Comparison of ENCODE assay signal across 1 fruit fly cellular context in genomic region chr3R:25193726-25194204, dm6.
TF ChIP-seq lines count a peak whose summit lies in the region.

Gene lobo, minus strand, starts transcription at chr3R:25193776.

TF ChIP-seq in whole organism, embryonic, 481 proteins besides CTCF, POLR2A, EP300 and RAD21 (continued from another document and continues in another):
- TF ChIP-seq cad (GFP tag; optimal IDR thresholded peaks at IDR 0.05; lab: Kevin White, UChicago) (no peak), jumu (GFP tag; optimal IDR thresholded peaks at IDR 0.05; lab: Kevin White, UChicago) (no peak), Six4 (GFP tag; optimal IDR thresholded peaks at IDR 0.05; lab: Kevin White, UChicago) (peak; percentile 15), H2.0 (GFP tag; IDR thresholded peaks at IDR 0.05; lab: Robert Waterston, UW) (peak; percentile 54), CG6654 (GFP tag; optimal IDR thresholded peaks at IDR 0.05; lab: Kevin White, UChicago) (peak; percentile 8), Fer2 (tag; optimal IDR thresholded peaks at IDR 0.05; lab: Kevin White, UChicago) (peak; percentile 20), hkb (optimal IDR thresholded peaks at IDR 0.05; lab: Kevin White, UChicago) (no peak), hkb (GFP tag; IDR thresholded peaks at IDR 0.05; lab: Robert Waterston, UW) (peak; percentile 19; the same call in 1 of the 2 replicates), gt (GFP tag; IDR thresholded peaks at IDR 0.05; lab: Robert Waterston, UW) (no peak), Lhr (GFP tag; optimal IDR thresholded peaks at IDR 0.05; lab: Kevin White, UChicago) (peak; percentile 82), CG17385 (GFP tag; optimal IDR thresholded peaks at IDR 0.05; lab: Kevin White, UChicago) (peak; percentile 59), CG6683 (GFP tag; optimal IDR thresholded peaks at IDR 0.05; lab: Kevin White, UChicago) (peak; percentile 67), CG3065 (GFP tag; optimal IDR thresholded peaks at IDR 0.05; lab: Kevin White, UChicago) (peak; percentile 22), ssp (GFP tag; IDR thresholded peaks at IDR 0.05; lab: Robert Waterston, UW) (no peak), sna (GFP tag; IDR thresholded peaks at IDR 0.05; lab: Robert Waterston, UW; ENCODE audit: partially characterized antibody) (no peak), Hey (tag; optimal IDR thresholded peaks at IDR 0.05; lab: Kevin White, UChicago) (no peak), ewg (GFP tag; optimal IDR thresholded peaks at IDR 0.05; lab: Kevin White, UChicago) (peak; percentile 61), CG10565 (GFP tag; optimal IDR thresholded peaks at IDR 0.05; lab: Kevin White, UChicago) (no peak), gro (GFP tag; optimal IDR thresholded peaks at IDR 0.05; lab: Kevin White, UChicago) (peak; percentile 57), CG2875 (GFP tag; optimal IDR thresholded peaks at IDR 0.05; lab: Kevin White, UChicago) (peak; percentile 30), B-H1 (GFP tag; IDR thresholded peaks at IDR 0.05; lab: Robert Waterston, UW) (no peak; the same call in 2 of the 3 replicates), al (GFP tag; IDR thresholded peaks at IDR 0.05; lab: Robert Waterston, UW) (peak; percentile 48; the same call in 1 of the 2 replicates), Side (GFP tag; optimal IDR thresholded peaks at IDR 0.05; lab: Kevin White, UChicago) (peak; percentile 70), luna (GFP tag; optimal IDR thresholded peaks at IDR 0.05; lab: Kevin White, UChicago) (peak; percentile 27), CG32532 (GFP tag; IDR thresholded peaks at IDR 0.05; lab: Robert Waterston, UW) (peak; percentile 50; the same call in 1 of the 2 replicates), Jarid2 (GFP tag; optimal IDR thresholded peaks at IDR 0.05; lab: Kevin White, UChicago) (peak; percentile 51), CG11085 (GFP tag; IDR thresholded peaks at IDR 0.05; lab: Robert Waterston, UW) (peak; percentile 81), Poxn (GFP tag; IDR thresholded peaks at IDR 0.05; lab: Robert Waterston, UW) (0 out of 2 replicates have a peak, but pooled peaks have one; percentile 18), CG18011 (GFP tag; optimal IDR thresholded peaks at IDR 0.05; lab: Kevin White, UChicago) (peak; percentile 95), CG42726 (GFP tag; IDR thresholded peaks at IDR 0.05; lab: Robert Waterston, UW; ENCODE audit: partially characterized antibody) (peak; percentile 62; the same call in 1 of the 2 replicates), CHES-1-like (GFP tag; optimal IDR thresholded peaks at IDR 0.05; lab: Kevin White, UChicago) (peak; percentile 62), dati (GFP tag; IDR thresholded peaks at IDR 0.05; lab: Robert Waterston, UW) (no peak), CG5245 (GFP tag; optimal IDR thresholded peaks at IDR 0.05; lab: Kevin White, UChicago) (no peak), peb (GFP tag; IDR thresholded peaks at IDR 0.05; lab: Robert Waterston, UW) (no peak), Sox102F (GFP tag; optimal IDR thresholded peaks at IDR 0.05; lab: Kevin White, UChicago) (no peak), CG2889 (GFP tag; IDR thresholded peaks at IDR 0.05; lab: Robert Waterston, UW) (no peak), CG4707 (GFP tag; optimal IDR thresholded peaks at IDR 0.05; lab: Kevin White, UChicago) (peak; percentile 8), Myb (GFP tag; optimal IDR thresholded peaks at IDR 0.05; lab: Kevin White, UChicago) (peak; percentile 98), Lim3 (GFP tag; IDR thresholded peaks at IDR 0.05; lab: Robert Waterston, UW) (no peak), CG32767 (GFP tag; IDR thresholded peaks at IDR 0.05; lab: Robert Waterston, UW) (no peak), CG10431 (GFP tag; optimal IDR thresholded peaks at IDR 0.05; lab: Kevin White, UChicago) (no peak), CG6791 (GFP tag; IDR thresholded peaks at IDR 0.05; lab: Robert Waterston, UW; ENCODE audit: partially characterized antibody) (no peak), HmgD (GFP tag; optimal IDR thresholded peaks at IDR 0.05; lab: Kevin White, UChicago) (peak; percentile 86), Eip74EF (GFP tag; optimal IDR thresholded peaks at IDR 0.05; lab: Kevin White, UChicago) (peak; percentile 35 to 73), CG17912 (GFP tag; optimal IDR thresholded peaks at IDR 0.05; lab: Kevin White, UChicago) (peak; percentile 67), Oli (tag; optimal IDR thresholded peaks at IDR 0.05; lab: Kevin White, UChicago) (peak; percentile 27), CrebB (tag; optimal IDR thresholded peaks at IDR 0.05; lab: Kevin White, UChicago) (peak; percentile 73), Deaf1 (tag; optimal IDR thresholded peaks at IDR 0.05; lab: Kevin White, UChicago) (peak; percentile 12), Doc2 (GFP tag; IDR thresholded peaks at IDR 0.05; lab: Robert Waterston, UW) (no peak), CG11560 (tag; IDR thresholded peaks at IDR 0.05; lab: Robert Waterston, UW) (peak; percentile 6; the same call in 1 of the 3 replicates), sim (GFP tag; IDR thresholded peaks at IDR 0.05; lab: Robert Waterston, UW) (no peak), CG1647 (GFP tag; optimal IDR thresholded peaks at IDR 0.05; lab: Kevin White, UChicago) (no peak), CG11696 (GFP tag; IDR thresholded peaks at IDR 0.05; lab: Robert Waterston, UW) (peak; percentile 17; the same call in 1 of the 2 replicates), pros (GFP tag; optimal IDR thresholded peaks at IDR 0.05; lab: Kevin White, UChicago) (no peak), corto (GFP tag; optimal IDR thresholded peaks at IDR 0.05; lab: Kevin White, UChicago) (no peak), wor (GFP tag; IDR thresholded peaks at IDR 0.05; lab: Robert Waterston, UW) (0 out of 2 replicates have a peak, but pooled peaks have one; percentile 21), Dfd (GFP tag; optimal IDR thresholded peaks at IDR 0.05; lab: Kevin White, UChicago) (peak in 1 of 2 experiments; percentile 50), CG13123 (GFP tag; optimal IDR thresholded peaks at IDR 0.05; lab: Kevin White, UChicago) (peak; percentile 7), CG10366 (GFP tag; IDR thresholded peaks at IDR 0.05; lab: Robert Waterston, UW) (peak; percentile 70), Xrp1 (GFP tag; IDR thresholded peaks at IDR 0.05; lab: Robert Waterston, UW) (no peak), vfl (GFP tag; optimal IDR thresholded peaks at IDR 0.05; lab: Kevin White, UChicago) (no peak), Hand (GFP tag; optimal IDR thresholded peaks at IDR 0.05; lab: Kevin White, UChicago) (no peak), CG14710 (tag; optimal IDR thresholded peaks at IDR 0.05; lab: Kevin White, UChicago) (peak; percentile 69), oc (tag; optimal IDR thresholded peaks at IDR 0.05; lab: Kevin White, UChicago) (peak; percentile 14), CG14860 (GFP tag; IDR thresholded peaks at IDR 0.05; lab: Robert Waterston, UW; ENCODE audit: partially characterized antibody) (no peak), Vsx1 (GFP tag; optimal IDR thresholded peaks at IDR 0.05; lab: Kevin White, UChicago) (peak; percentile 34), ro (GFP tag; IDR thresholded peaks at IDR 0.05; lab: Robert Waterston, UW) (no peak), lola (GFP tag; optimal IDR thresholded peaks at IDR 0.05; lab: Kevin White, UChicago) (peak in 1 of 3 experiments; percentile 50), CG18262 (tag; optimal IDR thresholded peaks at IDR 0.05; lab: Kevin White, UChicago) (no peak), eve (GFP tag; optimal IDR thresholded peaks at IDR 0.05; lab: Kevin White, UChicago) (no peak), CG12391 (tag; optimal IDR thresholded peaks at IDR 0.05; lab: Kevin White, UChicago) (peak; percentile 77), Spps (tag; optimal IDR thresholded peaks at IDR 0.05; lab: Kevin White, UChicago) (no peak), Ada2b (GFP tag; IDR thresholded peaks at IDR 0.05; lab: Robert Waterston, UW) (no peak), Usf (GFP tag; optimal IDR thresholded peaks at IDR 0.05; lab: Kevin White, UChicago) (peak; percentile 28), Hsf (GFP tag; optimal IDR thresholded peaks at IDR 0.05; lab: Kevin White, UChicago) (peak; percentile 72), Rfx (GFP tag; IDR thresholded peaks at IDR 0.05; lab: Robert Waterston, UW) (peak; percentile 78), Dp (GFP tag; optimal IDR thresholded peaks at IDR 0.05; lab: Kevin White, UChicago) (peak; percentile 29), Hr3 (GFP tag; optimal IDR thresholded peaks at IDR 0.05; lab: Kevin White, UChicago) (peak; percentile 65), zfh2 (GFP tag; optimal IDR thresholded peaks at IDR 0.05; lab: Kevin White, UChicago) (peak; percentile 45), gce (GFP tag; IDR thresholded peaks at IDR 0.05; lab: Robert Waterston, UW) (no peak), Med (GFP tag; lab: Kevin White, UChicago) (peak; percentile 89), dimm (GFP tag; IDR thresholded peaks at IDR 0.05; lab: Robert Waterston, UW) (peak; percentile 53; the same call in 1 of the 2 replicates), Bteb2 (GFP tag; optimal IDR thresholded peaks at IDR 0.05; lab: Kevin White, UChicago) (peak; percentile 35), CG11093 (GFP tag; IDR thresholded peaks at IDR 0.05; lab: Robert Waterston, UW) (no peak), shn (GFP tag; optimal IDR thresholded peaks at IDR 0.05; lab: Kevin White, UChicago) (peak; percentile 58), yki (optimal IDR thresholded peaks at IDR 0.05; lab: Kevin White, UChicago) (peak; percentile 69), CG8924 (tag; optimal IDR thresholded peaks at IDR 0.05; lab: Kevin White, UChicago) (peak; percentile 14), stwl (tag; optimal IDR thresholded peaks at IDR 0.05; lab: Kevin White, UChicago) (peak; percentile 83), emc (GFP tag; optimal IDR thresholded peaks at IDR 0.05; lab: Kevin White, UChicago) (peak; percentile 42), Sry-δ (GFP tag; optimal IDR thresholded peaks at IDR 0.05; lab: Kevin White, UChicago) (peak; percentile 47), CG13894 (tag; optimal IDR thresholded peaks at IDR 0.05; lab: Kevin White, UChicago) (peak; percentile 66), crc (GFP tag; optimal IDR thresholded peaks at IDR 0.05; lab: Kevin White, UChicago) (peak; percentile 62), Hmx (GFP tag; optimal IDR thresholded peaks at IDR 0.05; lab: Kevin White, UChicago) (no peak), CG15601 (tag; optimal IDR thresholded peaks at IDR 0.05; lab: Kevin White, UChicago) (peak; percentile 74), Oaz (GFP tag; IDR thresholded peaks at IDR 0.05; lab: Robert Waterston, UW) (peak; percentile 71; the same call in 1 of the 2 replicates), CG9932 (GFP tag; IDR thresholded peaks at IDR 0.05; lab: Robert Waterston, UW) (peak; percentile 81), ase (GFP tag; IDR thresholded peaks at IDR 0.05; lab: Robert Waterston, UW) (peak; percentile 46; the same call in 1 of the 3 replicates), ind (GFP tag; optimal IDR thresholded peaks at IDR 0.05; lab: Kevin White, UChicago) (peak; percentile 13), ERR (GFP tag; optimal IDR thresholded peaks at IDR 0.05; lab: Kevin White, UChicago) (peak; percentile 12), CG1792 (GFP tag; optimal IDR thresholded peaks at IDR 0.05; lab: Kevin White, UChicago) (no peak), sr (GFP tag; IDR thresholded peaks at IDR 0.05; lab: Robert Waterston, UW) (peak; percentile 40; the same call in 1 of the 3 replicates), abd-A (tag; optimal IDR thresholded peaks at IDR 0.05; lab: Kevin White, UChicago) (peak; percentile 10), eyg (GFP tag; optimal IDR thresholded peaks at IDR 0.05; lab: Kevin White, UChicago) (peak; percentile 71), CG17359 (tag; optimal IDR thresholded peaks at IDR 0.05; lab: Kevin White, UChicago) (no peak), kay (GFP tag; optimal IDR thresholded peaks at IDR 0.05; lab: Kevin White, UChicago) (peak; percentile 9), D19A (tag; optimal IDR thresholded peaks at IDR 0.05; lab: Kevin White, UChicago) (no peak), bowl (GFP tag; IDR thresholded peaks at IDR 0.05; lab: Robert Waterston, UW) (no peak), CG3281 (GFP tag; optimal IDR thresholded peaks at IDR 0.05; lab: Kevin White, UChicago) (peak; percentile 26), lbe (GFP tag; optimal IDR thresholded peaks at IDR 0.05; lab: Kevin White, UChicago) (no peak), Chrac-16 (GFP tag; optimal IDR thresholded peaks at IDR 0.05; lab: Kevin White, UChicago) (peak; percentile 1), ci (GFP tag; IDR thresholded peaks at IDR 0.05; lab: Robert Waterston, UW) (peak; percentile 95), ato (GFP tag; IDR thresholded peaks at IDR 0.05; lab: Robert Waterston, UW; ENCODE audit: partially characterized antibody) (no peak), CG18476 (GFP tag; optimal IDR thresholded peaks at IDR 0.05; lab: Kevin White, UChicago) (no peak), pum (GFP tag; optimal IDR thresholded peaks at IDR 0.05; lab: Kevin White, UChicago) (peak; percentile 22), CG16779 (GFP tag; IDR thresholded peaks at IDR 0.05; lab: Robert Waterston, UW) (no peak), CG5180 (GFP tag; optimal IDR thresholded peaks at IDR 0.05; lab: Kevin White, UChicago) (peak; percentile 35), Sin3A (optimal IDR thresholded peaks at IDR 0.05; lab: Kevin White, UChicago) (no peak), Ets97D (GFP tag; optimal IDR thresholded peaks at IDR 0.05; lab: Kevin White, UChicago) (peak; percentile 98), prd (optimal IDR thresholded peaks at IDR 0.05; lab: Kevin White, UChicago) (no peak), prd (GFP tag; IDR thresholded peaks at IDR 0.05; lab: Robert Waterston, UW) (no peak), CG17186 (GFP tag; optimal IDR thresholded peaks at IDR 0.05; lab: Kevin White, UChicago) (no peak), ttk (GFP tag; IDR thresholded peaks at IDR 0.05; lab: Robert Waterston, UW) (peak; percentile 52), zf30C (GFP tag; optimal IDR thresholded peaks at IDR 0.05; lab: Kevin White, UChicago) (no peak), esg (GFP tag; conservative IDR thresholded peaks at IDR 0.05; lab: Robert Waterston, UW) (no peak), CG17568 (GFP tag; optimal IDR thresholded peaks at IDR 0.05; lab: Kevin White, UChicago) (no peak), CG9727 (GFP tag; optimal IDR thresholded peaks at IDR 0.05; lab: Kevin White, UChicago) (peak; percentile 31), zen (tag; optimal IDR thresholded peaks at IDR 0.05; lab: Kevin White, UChicago) (peak; percentile 83), ap (GFP tag; IDR thresholded peaks at IDR 0.05; lab: Robert Waterston, UW) (peak; percentile 22; the same call in 1 of the 2 replicates), ab (GFP tag; optimal IDR thresholded peaks at IDR 0.05; lab: Kevin White, UChicago) (no peak), tx (GFP tag; optimal IDR thresholded peaks at IDR 0.05; lab: Kevin White, UChicago) (peak; percentile 38), fd64A (GFP tag; optimal IDR thresholded peaks at IDR 0.05; lab: Kevin White, UChicago) (no peak), grn (GFP tag; optimal IDR thresholded peaks at IDR 0.05; lab: Kevin White, UChicago) (peak; percentile 53), sens (GFP tag; lab: Kevin White, UChicago) (peak; percentile 93)
